Worm (Caenorhabditis elegans): ENCODE data around the gene srsx-17.
A peak's percentile ranks its signal among the peaks of the same experiment; 100 is the strongest.

srsx-17 gene

ce11 chrV:5927347-5927746 lies at the start of gene srsx-17:
Gene srsx-17 (plus strand): TSS chrV:5927647.
- no peak for TF ChIP-seq nhr-76 (tag; optimal IDR thresholded peaks at IDR 0.05)
- no peak for TF ChIP-seq lin-39 (tag; optimal IDR thresholded peaks at IDR 0.05)
- no peak for TF ChIP-seq elt-3 (tag; optimal IDR thresholded peaks at IDR 0.05)
- no peak for TF ChIP-seq daf-12 (tag; optimal IDR thresholded peaks at IDR 0.05)
- TF ChIP-seq mml-1 (tag; optimal IDR thresholded peaks at IDR 0.05) = no peak
- no peak for TF ChIP-seq nhr-43 (tag; optimal IDR thresholded peaks at IDR 0.05; ENCODE audit: poor library complexity, severe bottlenecking)
- no peak for TF ChIP-seq mdl-1 (tag; optimal IDR thresholded peaks at IDR 0.05)
- no peak for TF ChIP-seq aly-2 (tag; optimal IDR thresholded peaks at IDR 0.05)
- TF ChIP-seq unc-39 (tag; optimal IDR thresholded peaks at IDR 0.05) = no peak
- TF ChIP-seq zag-1 (tag; optimal IDR thresholded peaks at IDR 0.05) = no peak
- no peak for TF ChIP-seq ceh-82 (tag; optimal IDR thresholded peaks at IDR 0.05)
- TF ChIP-seq snpc-4 (tag; optimal IDR thresholded peaks at IDR 0.05) = no peak
- no peak for TF ChIP-seq ztf-4 (tag; optimal IDR thresholded peaks at IDR 0.05)
- TF ChIP-seq ceh-28 (tag; optimal IDR thresholded peaks at IDR 0.05) = no peak
- TF ChIP-seq tbx-2 (tag; optimal IDR thresholded peaks at IDR 0.05) = no peak
- no peak for TF ChIP-seq unc-62 (GFP tag; optimal IDR thresholded peaks at IDR 0.05)
- TF ChIP-seq ama-1 (optimal IDR thresholded peaks at IDR 0.05) = no peak
- no peak for TF ChIP-seq fkh-2 (tag; optimal IDR thresholded peaks at IDR 0.05)
- TF ChIP-seq nfya-1 (tag; optimal IDR thresholded peaks at IDR 0.05; ENCODE audit: insufficient read depth) = no peak
- TF ChIP-seq hmg-11 (tag; optimal IDR thresholded peaks at IDR 0.05) = no peak

- no peak for TF ChIP-seq nhr-43 (tag; optimal IDR thresholded peaks at IDR 0.05; ENCODE audit: poor library complexity, severe bottlenecking)
- TF ChIP-seq fkh-10 (GFP tag; optimal IDR thresholded peaks at IDR 0.05) = no peak
- no peak for TF ChIP-seq pha-4 (tag; optimal IDR thresholded peaks at IDR 0.05)
- TF ChIP-seq fos-1 (tag; optimal IDR thresholded peaks at IDR 0.05) = no peak
- no peak for TF ChIP-seq ama-1 (optimal IDR thresholded peaks at IDR 0.05)
- no peak for TF ChIP-seq nhr-77 (tag; optimal IDR thresholded peaks at IDR 0.05)
- TF ChIP-seq mml-1 (tag; optimal IDR thresholded peaks at IDR 0.05) = no peak
- no peak for TF ChIP-seq elt-2 (tag; optimal IDR thresholded peaks at IDR 0.05)
- no peak for TF ChIP-seq aly-2 (tag; optimal IDR thresholded peaks at IDR 0.05)
- TF ChIP-seq nhr-28 (tag; optimal IDR thresholded peaks at IDR 0.05) = no peak
- TF ChIP-seq unc-62 (GFP tag; optimal IDR thresholded peaks at IDR 0.05) = no peak
Measured at ce11 chrV:5880064-5880463, 47.4 kb upstream of the srsx-17 start, which contains the start of gene C02G6.3. Gene C02G6.3 (plus strand): TSS chrV:5880364.

ce11 chrV:5882429-5882828 lies 45.0 kb upstream of the srsx-17 start:
- no peak for TF ChIP-seq R02D3.7 (tag; optimal IDR thresholded peaks at IDR 0.05)
- TF ChIP-seq nhr-77 (tag; optimal IDR thresholded peaks at IDR 0.05) = no peak
- no peak for TF ChIP-seq egl-5 (tag; optimal IDR thresholded peaks at IDR 0.05)
- no peak for TF ChIP-seq ama-1 (optimal IDR thresholded peaks at IDR 0.05)
- no peak for TF ChIP-seq mdl-1 (tag; optimal IDR thresholded peaks at IDR 0.05)
- TF ChIP-seq lin-15B (tag; optimal IDR thresholded peaks at IDR 0.05) = no peak
- TF ChIP-seq elt-2 (tag; optimal IDR thresholded peaks at IDR 0.05) = peak; percentile 66
- TF ChIP-seq lsy-12 (tag; optimal IDR thresholded peaks at IDR 0.05) = no peak
- TF ChIP-seq nhr-237 (tag; optimal IDR thresholded peaks at IDR 0.05) = no peak
- no peak for TF ChIP-seq sea-2 (GFP tag; optimal IDR thresholded peaks at IDR 0.05)
- peak; percentile 75 for TF ChIP-seq pqm-1 (tag; optimal IDR thresholded peaks at IDR 0.05)
- TF ChIP-seq skn-1 (tag; optimal IDR thresholded peaks at IDR 0.05) = no peak
- no peak for TF ChIP-seq daf-12 (tag; optimal IDR thresholded peaks at IDR 0.05)

- TF ChIP-seq ceh-82 (tag; optimal IDR thresholded peaks at IDR 0.05) (no peak), nhr-67 (tag; optimal IDR thresholded peaks at IDR 0.05) (no peak), egl-5 (tag; optimal IDR thresholded peaks at IDR 0.05) (no peak), skn-1 (tag; optimal IDR thresholded peaks at IDR 0.05) (no peak), nhr-76 (tag; optimal IDR thresholded peaks at IDR 0.05) (no peak), hmg-11 (tag; optimal IDR thresholded peaks at IDR 0.05) (no peak), nhr-12 (tag; optimal IDR thresholded peaks at IDR 0.05) (no peak), lin-15B (tag; optimal IDR thresholded peaks at IDR 0.05) (no peak), ztf-11 (tag; optimal IDR thresholded peaks at IDR 0.05) (no peak)
Measured at ce11 chrV:5883735-5884134, 43.7 kb upstream of the srsx-17 start, which contains the start of gene C04E6.8. Gene C04E6.8 (minus strand): TSS chrV:5883835.
